Fruit fly (Drosophila melanogaster) whole organism, embryonic: Measurements from ENCODE around the gene CG42820.

Experiments
- CG10267 ChIP-seq: fragments of 200-800 bp; sonication (Bioruptor generic); optimal IDR thresholded peaks from 2 replicates; lab custom pipeline; 2018; ENCODE audit warnings: missing biosample characterization, mild to moderate bottlenecking, missing genetic modification characterization, moderate library complexity
- CG10366 ChIP-seq: fragments of 200-800 bp; sonication (Bioruptor generic); IDR thresholded peaks from 2 replicates; pipeline ENCODE4 v1.3.6; 2022; ENCODE audit warnings: missing biosample characterization, missing genetic modification characterization
- CG10431 ChIP-seq: fragments of 200-800 bp; sonication (Bioruptor generic); optimal IDR thresholded peaks from 3 replicates; lab custom pipeline; 2018; ENCODE audit warnings: missing biosample characterization, mild to moderate bottlenecking, missing genetic modification characterization
- CG11695 ChIP-seq: fragments of 200-800 bp; sonication (Bioruptor generic); IDR thresholded peaks from 3 replicates; pipeline ENCODE4 v1.3.6; 2022; ENCODE audit warnings: missing biosample characterization, missing genetic modification characterization
- CG13287 ChIP-seq: fragments of 200-800 bp; sonication (Bioruptor generic); IDR thresholded peaks from 2 replicates; pipeline ENCODE4 v1.3.6; 2022; ENCODE audit warnings: missing biosample characterization, missing genetic modification characterization; ENCODE audit not compliant: partially characterized antibody
- CG15011 ChIP-seq: fragments of 200-800 bp; sonication (Bioruptor generic); optimal IDR thresholded peaks from 3 replicates; lab custom pipeline; 2018; ENCODE audit warnings: missing biosample characterization, mild to moderate bottlenecking, missing genetic modification characterization
- CG17186 ChIP-seq: fragments of 200-800 bp; sonication (Bioruptor generic); optimal IDR thresholded peaks from 3 replicates; lab custom pipeline; 2017; ENCODE audit warnings: missing biosample characterization, missing genetic modification reagents, missing genetic modification characterization
- CG2120 ChIP-seq: fragments of 200-800 bp; sonication (Bioruptor generic); optimal IDR thresholded peaks from 3 replicates; lab custom pipeline; 2016; ENCODE audit warnings: missing biosample characterization, missing genetic modification characterization
- CG2199 ChIP-seq: fragments of 200-800 bp; sonication (Bioruptor generic); IDR thresholded peaks from 3 replicates; pipeline ENCODE4 v1.3.6; 2022; ENCODE audit warnings: missing biosample characterization, missing genetic modification characterization
- CG30020 ChIP-seq: fragments of 200-800 bp; optimal IDR thresholded peaks from 2 replicates; lab custom pipeline; 2019; ENCODE audit warnings: missing biosample characterization, mild to moderate bottlenecking, missing genetic modification characterization, moderate library complexity
- CG32532 ChIP-seq: fragments of 200-800 bp; sonication (Bioruptor generic); IDR thresholded peaks from 2 replicates; pipeline ENCODE4 v1.3.6; 2022; ENCODE audit warnings: missing biosample characterization, missing genetic modification characterization
- CG3995 ChIP-seq: fragments of 200-800 bp; sonication (Bioruptor generic); optimal IDR thresholded peaks from 3 replicates; lab custom pipeline; 2016; ENCODE audit warnings: missing biosample characterization, missing genetic modification characterization
- CG4617 ChIP-seq: fragments of 200-800 bp; sonication (Bioruptor generic); optimal IDR thresholded peaks from 3 replicates; lab custom pipeline; 2016; ENCODE audit warnings: missing biosample characterization, missing genetic modification characterization, borderline replicate concordance
- CG6791 ChIP-seq: fragments of 200-800 bp; sonication (Bioruptor generic); IDR thresholded peaks from 3 replicates; pipeline ENCODE4 v1.3.6; 2022; ENCODE audit warnings: missing biosample characterization, missing genetic modification characterization; ENCODE audit not compliant: partially characterized antibody
- CG7786 ChIP-seq: fragments of 200-800 bp; sonication (Bioruptor generic); optimal IDR thresholded peaks from 2 replicates; lab custom pipeline; 2016; ENCODE audit warnings: missing biosample characterization, missing genetic modification characterization
- CG7839 ChIP-seq: fragments of 200-800 bp; sonication (Bioruptor generic); optimal IDR thresholded peaks from 3 replicates; lab custom pipeline; 2018; ENCODE audit warnings: missing biosample characterization, mild to moderate bottlenecking, missing genetic modification characterization, moderate library complexity
- CG7928 ChIP-seq: fragments of 200-800 bp; sonication (Bioruptor generic); optimal IDR thresholded peaks from 2 replicates; lab custom pipeline; 2017; ENCODE audit warnings: missing biosample characterization, mild to moderate bottlenecking, missing genetic modification characterization
- D19B ChIP-seq: fragments of 200-800 bp; sonication (Bioruptor generic); optimal IDR thresholded peaks from 2 replicates; lab custom pipeline; 2017; ENCODE audit warnings: missing biosample characterization, mild to moderate bottlenecking, missing genetic modification characterization
- Dp ChIP-seq: fragments of 200-800 bp; sonication (Bioruptor generic); optimal IDR thresholded peaks from 2 replicates; lab custom pipeline; 2018; ENCODE audit warnings: missing biosample characterization, mild to moderate bottlenecking, missing genetic modification characterization, moderate library complexity
- Drgx ChIP-seq: fragments of 200-800 bp; sonication (Bioruptor generic); IDR thresholded peaks from 2 replicates; pipeline ENCODE4 v1.3.6; 2022; ENCODE audit warnings: missing biosample characterization, missing genetic modification characterization
- E2f2 ChIP-seq: fragments of 200-800 bp; sonication (Bioruptor generic); IDR thresholded peaks from 2 replicates; pipeline ENCODE4 v1.3.6; 2022; ENCODE audit warnings: missing biosample characterization, missing genetic modification characterization
- Hr51 ChIP-seq, 2 experiments: fragments of 200-800 bp; sonication (Bioruptor generic); optimal IDR thresholded peaks; 2 replicates in 1 of 2; 3 replicates in 1 of 2; lab custom pipeline; 2016 to 2018; ENCODE audit warnings: missing biosample characterization in 2 of 2, missing genetic modification characterization in 2 of 2, mild to moderate bottlenecking in 1 of 2, moderate library complexity in 1 of 2
- MBD-R2 ChIP-seq: fragments of 200-800 bp; sonication (Bioruptor generic); IDR thresholded peaks from 2 replicates; pipeline ENCODE4 v1.3.6; 2022; ENCODE audit warnings: missing biosample characterization, missing genetic modification characterization
- Mes4 ChIP-seq: fragments of 200-800 bp; sonication (Bioruptor generic); optimal IDR thresholded peaks from 2 replicates; lab custom pipeline; 2016; ENCODE audit warnings: missing biosample characterization, missing genetic modification characterization
- Opbp ChIP-seq: fragments of 200-800 bp; sonication (Bioruptor generic); IDR thresholded peaks from 3 replicates; pipeline ENCODE4 v1.3.6; 2022; ENCODE audit warnings: missing biosample characterization, missing genetic modification characterization; ENCODE audit not compliant: partially characterized antibody
- Tbp ChIP-seq: fragments of >200 bp; optimal IDR thresholded peaks from 2 replicates; lab custom pipeline; 2018; ENCODE audit warnings: missing biosample characterization, missing genetic modification characterization
- Usf ChIP-seq: fragments of 200-800 bp; sonication (Bioruptor generic); optimal IDR thresholded peaks from 2 replicates; lab custom pipeline; 2017; ENCODE audit warnings: missing genotype, missing biosample characterization, missing genetic modification characterization
- amos ChIP-seq: fragments of 200-800 bp; sonication (Bioruptor generic); IDR thresholded peaks from 2 replicates; pipeline ENCODE4 v1.3.6; 2022; ENCODE audit warnings: missing biosample characterization, missing genetic modification characterization; ENCODE audit not compliant: partially characterized antibody
- chinmo ChIP-seq: fragments of 200-800 bp; sonication (Bioruptor generic); IDR thresholded peaks from 4 replicates; pipeline ENCODE4 v1.3.6; 2022; ENCODE audit warnings: missing biosample characterization, missing genetic modification characterization; ENCODE audit not compliant: partially characterized antibody
- crol ChIP-seq: fragments of 200-800 bp; sonication (Bioruptor generic); IDR thresholded peaks from 2 replicates; pipeline ENCODE4 v1.3.6; 2022; ENCODE audit warnings: missing biosample characterization, missing genetic modification characterization
- crp ChIP-seq, 2 experiments: fragments of 200-800 bp; sonication (Bioruptor generic); optimal IDR thresholded peaks; 2 replicates in 1 of 2; 3 replicates in 1 of 2; lab custom pipeline; 2017; ENCODE audit warnings: missing biosample characterization in 2 of 2, missing genetic modification characterization in 2 of 2, mild to moderate bottlenecking in 1 of 2, moderate library complexity in 1 of 2
- dpn ChIP-seq, 2 experiments: fragments of 200-800 bp; sonication (Bioruptor generic); optimal IDR thresholded peaks; 3 replicates each; lab custom pipeline; 2016; ENCODE audit warnings: missing biosample characterization in 2 of 2, missing genetic modification characterization in 2 of 2
- ems ChIP-seq: fragments of 200-800 bp; sonication (Bioruptor generic); optimal IDR thresholded peaks from 3 replicates; lab custom pipeline; 2016; ENCODE audit warnings: missing biosample characterization, missing genetic modification characterization
- en ChIP-seq: fragments of 200-800 bp; sonication (Bioruptor generic); optimal IDR thresholded peaks from 2 replicates; lab custom pipeline; 2016; ENCODE audit warnings: missing biosample characterization, missing genetic modification characterization
- h ChIP-seq: fragments of >200 bp; optimal IDR thresholded peaks from 2 replicates; lab custom pipeline; 2017
- her ChIP-seq: fragments of 200-800 bp; sonication (Bioruptor generic); optimal IDR thresholded peaks from 2 replicates; lab custom pipeline; 2016; ENCODE audit warnings: missing biosample characterization, missing genetic modification characterization
- insv ChIP-seq, 2 experiments: fragments of 200-800 bp; sonication (Bioruptor generic); optimal IDR thresholded peaks; 3 replicates each; lab custom pipeline; 2016 to 2018; ENCODE audit warnings: missing biosample characterization in 2 of 2, missing genetic modification characterization in 2 of 2
- luna ChIP-seq: fragments of 200-800 bp; sonication (Bioruptor generic); optimal IDR thresholded peaks from 2 replicates; lab custom pipeline; 2016; ENCODE audit warnings: missing biosample characterization, missing genetic modification characterization
- oc ChIP-seq: fragments of 200-800 bp; sonication (Bioruptor generic); optimal IDR thresholded peaks from 2 replicates; lab custom pipeline; 2018; ENCODE audit warnings: missing biosample characterization, mild to moderate bottlenecking, missing genetic modification characterization, moderate library complexity
- otp ChIP-seq: fragments of 200-800 bp; sonication (Bioruptor generic); IDR thresholded peaks from 3 replicates; pipeline ENCODE4, ENCODE4 v1.3.6; 2022; ENCODE audit warnings: missing biosample characterization, missing genetic modification characterization
- pzg ChIP-seq: fragments of 200-800 bp; sonication (Bioruptor generic); optimal IDR thresholded peaks from 3 replicates; lab custom pipeline; 2018; ENCODE audit warnings: missing biosample characterization, mild to moderate bottlenecking, missing genetic modification characterization, moderate library complexity
- row ChIP-seq: fragments of 200-800 bp; sonication (Bioruptor generic); IDR thresholded peaks from 3 replicates; pipeline ENCODE4 v1.3.6; 2022; ENCODE audit warnings: missing biosample characterization, missing genetic modification characterization
- sens ChIP-seq: fragments of 200-800 bp; sonication (Bioruptor generic); peaks from one replicate; lab custom pipeline; 2016; ENCODE audit warnings: missing biosample characterization, missing genetic modification characterization
- slbo ChIP-seq: fragments of 200-800 bp; sonication (Bioruptor generic); IDR thresholded peaks from 2 replicates; pipeline ENCODE4 v1.3.6; 2022; ENCODE audit warnings: missing biosample characterization, missing genetic modification characterization
- stwl ChIP-seq: fragments of 200-800 bp; sonication (Bioruptor generic); optimal IDR thresholded peaks from 3 replicates; lab custom pipeline; 2018; ENCODE audit warnings: missing biosample characterization, mild to moderate bottlenecking, missing genetic modification characterization, moderate library complexity
- tin ChIP-seq: fragments of 200-800 bp; sonication (Bioruptor generic); optimal IDR thresholded peaks from 3 replicates; lab custom pipeline; 2016; ENCODE audit warnings: missing biosample characterization, missing genetic modification characterization
- zen ChIP-seq: fragments of 200-800 bp; sonication (Bioruptor generic); optimal IDR thresholded peaks from 3 replicates; lab custom pipeline; 2018; ENCODE audit warnings: missing biosample characterization, mild to moderate bottlenecking, missing genetic modification characterization, moderate library complexity
- zfh2 ChIP-seq: fragments of 200-800 bp; sonication (Bioruptor generic); optimal IDR thresholded peaks from 2 replicates; lab custom pipeline; 2016; ENCODE audit warnings: missing biosample characterization, missing genetic modification characterization

CG42820 gene

dm6 chr2L:8392298-8392697, at the start of gene CG42820:
TSS of gene CG42820 (minus strand) at chr2L:8392398.
- TF ChIP-seq CG3995 (no peak), sens (GFP tag; lab: Kevin White, UChicago) (peak; percentile 21)

DNA sequence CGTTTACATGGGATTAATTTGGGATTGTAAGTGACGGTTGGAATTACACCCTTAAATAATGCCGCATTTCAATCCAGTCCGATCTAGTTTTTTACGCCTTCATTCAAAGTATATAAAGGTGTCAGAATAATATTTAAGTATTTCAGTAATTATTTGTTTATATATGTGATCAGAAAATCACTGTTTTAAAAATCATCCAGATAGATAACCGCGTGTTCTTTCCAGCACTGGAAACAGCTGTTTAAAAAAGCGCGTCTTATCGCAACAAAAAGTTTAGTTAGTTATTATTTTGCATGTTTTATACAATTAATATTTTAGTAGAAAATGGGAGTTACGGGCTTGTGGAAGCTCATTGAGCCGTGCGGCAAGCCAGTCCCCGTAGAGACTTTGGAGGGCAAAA, 45.9 kb upstream of the CG42820 start, which contains the start of gene mus201:
Gene mus201 (plus strand): TSS at position 118 of the 400 bp plus-strand sequence.
- TF ChIP-seq CG7839 (tag; lab: Kevin White, UChicago), result no peak
- TF ChIP-seq Usf, result no peak
- peak; percentile 76 for TF ChIP-seq CG10267 (tag; lab: Kevin White, UChicago)
- TF ChIP-seq crp (GFP tag; optimal IDR thresholded peaks at IDR 0.05; lab: Kevin White, UChicago), result peak in 1 of 2 experiments; percentile 80
- TF ChIP-seq zen (tag; lab: Kevin White, UChicago), result no peak
- peak; percentile 47; the same call in 1 of the 2 replicates for TF ChIP-seq E2f2 (GFP tag; lab: Robert Waterston, UW)
- TF ChIP-seq CG32532 (GFP tag; lab: Robert Waterston, UW), result no peak
- peak; percentile 19 for TF ChIP-seq stwl (tag; lab: Kevin White, UChicago)
- TF ChIP-seq CG17186 (GFP tag; lab: Kevin White, UChicago), result peak; percentile 13
- TF ChIP-seq her (GFP tag; lab: Kevin White, UChicago), result no peak
- TF ChIP-seq pzg (GFP tag; lab: Kevin White, UChicago), result peak; percentile 23
- peak; percentile 68 for TF ChIP-seq CG10431 (GFP tag; lab: Kevin White, UChicago)
- TF ChIP-seq zfh2, result no peak
- TF ChIP-seq Tbp (GFP tag; lab: Kevin White, UChicago), result no peak
- TF ChIP-seq otp, result no peak
- TF ChIP-seq Dp, result peak; percentile 41
- TF ChIP-seq CG3995, result peak; percentile 97
- peak; percentile 79 for TF ChIP-seq MBD-R2
- TF ChIP-seq row (GFP tag; lab: Robert Waterston, UW), result peak; percentile 32; the same call in 1 of the 3 replicates

dm6 chr2L:8437176-8437575, 45.0 kb upstream of the CG42820 start, which contains the start of the genes D12 and Chrac-14:
TSS of gene D12 (minus strand) at chr2L:8437365.
TSS of gene Chrac-14 (plus strand) at chr2L:8437405.
- TF ChIP-seq CG13287 (GFP tag; lab: Robert Waterston, UW), result 0 out of 2 replicates have a peak, but pooled peaks have one; percentile 33
- no peak for TF ChIP-seq Hr51 (GFP tag; optimal IDR thresholded peaks at IDR 0.05; lab: Kevin White, UChicago)
- TF ChIP-seq stwl (tag; lab: Kevin White, UChicago), result peak; percentile 68
- TF ChIP-seq CG11695, result no peak
- no peak for TF ChIP-seq D19B (GFP tag; lab: Kevin White, UChicago)
- TF ChIP-seq CG6791, result no peak
- no peak for TF ChIP-seq CG2199
- TF ChIP-seq CG30020 (tag; lab: Kevin White, UChicago), result no peak
- peak; percentile 51 for TF ChIP-seq CG4617
- no peak for TF ChIP-seq en (GFP tag; lab: Kevin White, UChicago)
- no peak for TF ChIP-seq Mes4 (GFP tag; lab: Kevin White, UChicago)
- TF ChIP-seq luna (GFP tag; lab: Kevin White, UChicago), result peak; percentile 11
- TF ChIP-seq chinmo (GFP tag; lab: Robert Waterston, UW), result 0 out of 4 replicates have a peak, but pooled peaks have one; percentile 10
- no peak for TF ChIP-seq CG2120 (GFP tag; lab: Kevin White, UChicago)
- no peak for TF ChIP-seq crol (GFP tag; lab: Robert Waterston, UW)
- peak in 1 of 2 experiments; percentile 5 for TF ChIP-seq dpn (GFP tag; optimal IDR thresholded peaks at IDR 0.05; lab: Kevin White, UChicago)
- TF ChIP-seq insv (GFP tag; optimal IDR thresholded peaks at IDR 0.05; lab: Kevin White, UChicago), result no peak
- no peak for TF ChIP-seq Drgx (GFP tag; lab: Robert Waterston, UW)
- peak; percentile 37; the same call in 1 of the 2 replicates for TF ChIP-seq slbo (GFP tag; lab: Robert Waterston, UW)
- TF ChIP-seq tin (GFP tag; lab: Kevin White, UChicago), result peak; percentile 27
- no peak for TF ChIP-seq h (lab: Kevin White, UChicago)
- peak; percentile 30; the same call in 1 of the 2 replicates for TF ChIP-seq amos
- 0 out of 3 replicates have a peak, but pooled peaks have one; percentile 7 for TF ChIP-seq Opbp (GFP tag; lab: Robert Waterston, UW)
- TF ChIP-seq oc, result no peak
- no peak for TF ChIP-seq CG15011 (GFP tag; lab: Kevin White, UChicago)
- TF ChIP-seq CG7786, result peak; percentile 14
- no peak for TF ChIP-seq CG10366 (GFP tag; lab: Robert Waterston, UW)
- no peak for TF ChIP-seq ems
- no peak for TF ChIP-seq CG7928
